Fruit fly (Drosophila melanogaster): ENCODE measurements around the gene CG33985.
A peak's percentile ranks its signal among the peaks of the same experiment; 100 is the strongest.

The CG33985 gene

dm6 chr3L:15566484-15566955, 39.9 kb upstream of the CG33985 start (continued):
- TF ChIP-seq Spps (tag; optimal IDR thresholded peaks at IDR 0.05): no peak
- TF ChIP-seq Rx (GFP tag; IDR thresholded peaks at IDR 0.05): no peak
- no peak for TF ChIP-seq CG10147 (GFP tag; optimal IDR thresholded peaks at IDR 0.05)
- TF ChIP-seq CG13775 (GFP tag; optimal IDR thresholded peaks at IDR 0.05): peak; percentile 42
- TF ChIP-seq cato (GFP tag; optimal IDR thresholded peaks at IDR 0.05; ENCODE audit: borderline replicate concordance): no peak
- TF ChIP-seq gsb (GFP tag; IDR thresholded peaks at IDR 0.05): peak; percentile 65; the same call in 1 of the 2 replicates
- TF ChIP-seq CG4360 (GFP tag; IDR thresholded peaks at IDR 0.05): no peak; the same call in 1 of the 2 replicates
- peak; percentile 30; the same call in 1 of the 2 replicates for TF ChIP-seq MBD-R2 (GFP tag; IDR thresholded peaks at IDR 0.05)
- peak; percentile 55 for TF ChIP-seq CG8281 (tag; optimal IDR thresholded peaks at IDR 0.05)
- peak; percentile 92 for TF ChIP-seq sug (tag; optimal IDR thresholded peaks at IDR 0.05)
- no peak for TF ChIP-seq phol (tag; optimal IDR thresholded peaks at IDR 0.05)
- TF ChIP-seq chinmo (GFP tag; IDR thresholded peaks at IDR 0.05; ENCODE audit: partially characterized antibody): 0 out of 4 replicates have a peak, but pooled peaks have one; percentile 44
- no peak for TF ChIP-seq CG4820 (GFP tag; optimal IDR thresholded peaks at IDR 0.05)
- TF ChIP-seq nmo (GFP tag; optimal IDR thresholded peaks at IDR 0.05): no peak
- TF ChIP-seq Ets65A (GFP tag): peak; percentile 29
- TF ChIP-seq pum (GFP tag; optimal IDR thresholded peaks at IDR 0.05): no peak
- TF ChIP-seq zen (tag; optimal IDR thresholded peaks at IDR 0.05): no peak
- peak; percentile 41 for TF ChIP-seq Dek (tag; optimal IDR thresholded peaks at IDR 0.05)
- TF ChIP-seq ci (GFP tag; IDR thresholded peaks at IDR 0.05): peak; percentile 89
- TF ChIP-seq CG8388 (GFP tag; optimal IDR thresholded peaks at IDR 0.05): peak; percentile 63
- peak; percentile 62 for TF ChIP-seq Awh (GFP tag; IDR thresholded peaks at IDR 0.05)
- peak; percentile 29 for TF ChIP-seq CG14710 (tag; optimal IDR thresholded peaks at IDR 0.05)
- TF ChIP-seq Elba2 (GFP tag; optimal IDR thresholded peaks at IDR 0.05): no peak
- no peak for TF ChIP-seq gfzf (GFP tag; optimal IDR thresholded peaks at IDR 0.05)
- TF ChIP-seq CG11085 (GFP tag; IDR thresholded peaks at IDR 0.05): no peak
- peak; percentile 76 for TF ChIP-seq wek (GFP tag; optimal IDR thresholded peaks at IDR 0.05)
- peak; percentile 78 for TF ChIP-seq CG12219 (GFP tag; optimal IDR thresholded peaks at IDR 0.05)
- TF ChIP-seq CG9797 (GFP tag; optimal IDR thresholded peaks at IDR 0.05): no peak
- peak; percentile 58 for TF ChIP-seq eyg (GFP tag; optimal IDR thresholded peaks at IDR 0.05)
- TF ChIP-seq lbe (GFP tag; optimal IDR thresholded peaks at IDR 0.05): no peak
- no peak for TF ChIP-seq CG1832 (GFP tag; optimal IDR thresholded peaks at IDR 0.05)
- TF ChIP-seq Nf-YB (GFP tag; optimal IDR thresholded peaks at IDR 0.05): no peak
- TF ChIP-seq CG2889 (GFP tag; IDR thresholded peaks at IDR 0.05): no peak
- TF ChIP-seq crp (GFP tag; optimal IDR thresholded peaks at IDR 0.05): peak in 1 of 2 experiments; percentile 58
- peak; percentile 56 for TF ChIP-seq CG15514 (GFP tag; optimal IDR thresholded peaks at IDR 0.05)
- peak; percentile 64; the same call in 1 of the 2 replicates for TF ChIP-seq sob (GFP tag; IDR thresholded peaks at IDR 0.05)
- TF ChIP-seq CG3838 (GFP tag; optimal IDR thresholded peaks at IDR 0.05): peak; percentile 47
- TF ChIP-seq CG18262 (tag; optimal IDR thresholded peaks at IDR 0.05): peak; percentile 48
- no peak for TF ChIP-seq CG6272 (GFP tag; IDR thresholded peaks at IDR 0.05)
- peak; percentile 66 for TF ChIP-seq fd3F (GFP tag; optimal IDR thresholded peaks at IDR 0.05)
- no peak for TF ChIP-seq sima (GFP tag; optimal IDR thresholded peaks at IDR 0.05)
- no peak for TF ChIP-seq az2 (GFP tag; optimal IDR thresholded peaks at IDR 0.05)
- no peak for TF ChIP-seq wor (GFP tag; IDR thresholded peaks at IDR 0.05)
- TF ChIP-seq CG14050 (GFP tag; IDR thresholded peaks at IDR 0.05): 0 out of 3 replicates have a peak, but pooled peaks have one; percentile 31
- no peak for TF ChIP-seq CG11504 (tag; optimal IDR thresholded peaks at IDR 0.05)
- TF ChIP-seq tup (GFP tag; optimal IDR thresholded peaks at IDR 0.05): no peak
- TF ChIP-seq tgo (GFP tag; IDR thresholded peaks at IDR 0.05): peak; percentile 30; the same call in 1 of the 3 replicates
- TF ChIP-seq Optix (GFP tag; IDR thresholded peaks at IDR 0.05): no peak
- TF ChIP-seq exex (tag; optimal IDR thresholded peaks at IDR 0.05): peak; percentile 69
- TF ChIP-seq CG10654 (GFP tag; optimal IDR thresholded peaks at IDR 0.05): peak; percentile 26

Data from whole organism, embryonic.